Fruit fly (Drosophila melanogaster) whole organism, embryonic: ENCODE data around the gene Tim17a2.
A peak's percentile ranks its signal among the peaks of the same experiment; 100 is the strongest.

Experiments used
- ATbp ChIP-seq: fragments of 200-800 bp; sonication (Bioruptor generic); optimal IDR thresholded peaks from 2 replicates; lab custom pipeline; 2017; ENCODE audit warnings: missing biosample characterization, mild to moderate bottlenecking, missing genetic modification characterization, missing genetic modification reagents
- Antp ChIP-seq: fragments of 200-800 bp; sonication (Bioruptor generic); optimal IDR thresholded peaks from 3 replicates; lab custom pipeline; 2016; ENCODE audit warnings: missing biosample characterization, missing genetic modification characterization
- CG11093 ChIP-seq: fragments of 200-800 bp; sonication (Bioruptor generic); IDR thresholded peaks from 3 replicates; pipeline ENCODE4 v1.3.6; 2022; ENCODE audit warnings: missing biosample characterization, missing genetic modification characterization
- CG12071 ChIP-seq: fragments of 200-800 bp; sonication (Bioruptor generic); optimal IDR thresholded peaks from 3 replicates; lab custom pipeline; 2018; ENCODE audit warnings: missing biosample characterization, mild to moderate bottlenecking, missing genetic modification characterization
- CG12219 ChIP-seq: fragments of 200-800 bp; sonication (Bioruptor generic); optimal IDR thresholded peaks from 3 replicates; lab custom pipeline; 2018; ENCODE audit warnings: missing biosample characterization, mild to moderate bottlenecking, missing genetic modification characterization
- CG12744 ChIP-seq: fragments of 200-800 bp; sonication (Bioruptor generic); optimal IDR thresholded peaks from 2 replicates; lab custom pipeline; 2016; ENCODE audit warnings: missing biosample characterization, missing genetic modification characterization
- CG12769 ChIP-seq: fragments of 200-800 bp; sonication (Bioruptor generic); optimal IDR thresholded peaks from 2 replicates; lab custom pipeline; 2019; ENCODE audit warnings: missing biosample characterization, mild to moderate bottlenecking, missing genetic modification characterization, moderate library complexity
- CG13296 ChIP-seq: fragments of 200-800 bp; sonication (Bioruptor generic); optimal IDR thresholded peaks from 3 replicates; lab custom pipeline; 2018; ENCODE audit warnings: missing biosample characterization, mild to moderate bottlenecking, missing genetic modification characterization
- CG14441 ChIP-seq: fragments of 200-800 bp; sonication (Bioruptor generic); IDR thresholded peaks from 2 replicates; pipeline ENCODE4 v1.3.6; 2022; ENCODE audit warnings: missing biosample characterization, missing genetic modification characterization
- CG1603 ChIP-seq: fragments of 200-800 bp; sonication (Bioruptor generic); optimal IDR thresholded peaks from 2 replicates; lab custom pipeline; 2019; ENCODE audit warnings: missing biosample characterization, mild to moderate bottlenecking, missing genetic modification characterization, moderate library complexity
- CG17359 ChIP-seq: fragments of 200-800 bp; sonication (Bioruptor generic); optimal IDR thresholded peaks from 3 replicates; lab custom pipeline; 2018; ENCODE audit warnings: missing biosample characterization, mild to moderate bottlenecking, missing genetic modification characterization, moderate library complexity
- CG18476 ChIP-seq: fragments of 200-800 bp; sonication (Bioruptor generic); optimal IDR thresholded peaks from 2 replicates; lab custom pipeline; 2016; ENCODE audit warnings: missing biosample characterization, mild to moderate bottlenecking, missing genetic modification characterization
- CG2202 ChIP-seq: fragments of 200-800 bp; sonication (Bioruptor generic); optimal IDR thresholded peaks from 2 replicates; lab custom pipeline; 2018; ENCODE audit warnings: missing biosample characterization, mild to moderate bottlenecking, missing genetic modification characterization
- CG3726 ChIP-seq: fragments of 200-800 bp; sonication (Bioruptor generic); IDR thresholded peaks from 3 replicates; pipeline ENCODE4, ENCODE4 v1.3.6; 2022; ENCODE audit warnings: missing biosample characterization, missing genetic modification characterization
- CG4617 ChIP-seq: fragments of 200-800 bp; sonication (Bioruptor generic); optimal IDR thresholded peaks from 3 replicates; lab custom pipeline; 2016; ENCODE audit warnings: missing biosample characterization, missing genetic modification characterization, borderline replicate concordance
- CG5180 ChIP-seq: fragments of 200-800 bp; sonication (Bioruptor generic); optimal IDR thresholded peaks from 3 replicates; lab custom pipeline; 2017; ENCODE audit warnings: missing biosample characterization, missing genetic modification characterization, mild to moderate bottlenecking, moderate library complexity, missing genetic modification reagents
- CG7786 ChIP-seq: fragments of 200-800 bp; sonication (Bioruptor generic); optimal IDR thresholded peaks from 2 replicates; lab custom pipeline; 2016; ENCODE audit warnings: missing biosample characterization, missing genetic modification characterization
- CG8478 ChIP-seq: fragments of >200 bp; optimal IDR thresholded peaks from 2 replicates; lab custom pipeline; 2018
- CG9727 ChIP-seq: fragments of 200-800 bp; sonication (Bioruptor generic); optimal IDR thresholded peaks from 3 replicates; lab custom pipeline; 2017; ENCODE audit warnings: missing biosample characterization, mild to moderate bottlenecking, missing genetic modification characterization
- Chrac-16 ChIP-seq: fragments of 200-800 bp; sonication (Bioruptor generic); optimal IDR thresholded peaks from 3 replicates; lab custom pipeline; 2016; ENCODE audit warnings: missing biosample characterization, missing genetic modification characterization
- CrebB ChIP-seq: fragments of 200-800 bp; sonication (Bioruptor generic); optimal IDR thresholded peaks from 3 replicates; lab custom pipeline; 2018; ENCODE audit warnings: missing biosample characterization, mild to moderate bottlenecking, missing genetic modification characterization
- Dll ChIP-seq: fragments of 200-800 bp; sonication (Bioruptor generic); IDR thresholded peaks from 4 replicates; pipeline ENCODE4 v1.3.6; 2022; ENCODE audit warnings: missing biosample characterization, missing genetic modification characterization; ENCODE audit not compliant: partially characterized antibody
- Drgx ChIP-seq: fragments of 200-800 bp; sonication (Bioruptor generic); IDR thresholded peaks from 2 replicates; pipeline ENCODE4 v1.3.6; 2022; ENCODE audit warnings: missing biosample characterization, missing genetic modification characterization
- Ets65A ChIP-seq: fragments of 200-800 bp; sonication (Bioruptor generic); peaks from one replicate; lab custom pipeline; 2016; ENCODE audit warnings: missing biosample characterization, missing genetic modification characterization
- Gug ChIP-seq: fragments of 200-800 bp; sonication (Bioruptor generic); IDR thresholded peaks from 4 replicates; pipeline ENCODE4 v1.3.6; 2022; ENCODE audit warnings: missing biosample characterization, missing genetic modification characterization
- Hsf ChIP-seq: fragments of 200-800 bp; sonication (Bioruptor generic); optimal IDR thresholded peaks from 3 replicates; lab custom pipeline; 2016; ENCODE audit warnings: missing biosample characterization, missing genetic modification characterization
- Meics ChIP-seq: fragments of 200-800 bp; sonication (Bioruptor generic); optimal IDR thresholded peaks from 2 replicates; lab custom pipeline; 2017; ENCODE audit warnings: missing biosample characterization, mild to moderate bottlenecking, missing genetic modification characterization
- Opbp ChIP-seq: fragments of 200-800 bp; sonication (Bioruptor generic); IDR thresholded peaks from 3 replicates; pipeline ENCODE4 v1.3.6; 2022; ENCODE audit warnings: missing biosample characterization, missing genetic modification characterization; ENCODE audit not compliant: partially characterized antibody
- Side ChIP-seq: fragments of 200-800 bp; sonication (Bioruptor generic); optimal IDR thresholded peaks from 2 replicates; lab custom pipeline; 2016; ENCODE audit warnings: missing biosample characterization, missing genetic modification characterization
- Trl ChIP-seq, 3 experiments: fragments of >200 bp in 2 of 3; fragments of 200-800 bp in 1 of 3; sonication (Bioruptor generic) in 1 of 3; optimal IDR thresholded peaks; 2 replicates in 1 of 3; 3 replicates in 2 of 3; lab custom pipeline; 2016 to 2017; ENCODE audit warnings: missing biosample characterization in 1 of 3, missing genetic modification characterization in 1 of 3
- ara ChIP-seq: fragments of 200-800 bp; sonication (Bioruptor generic); IDR thresholded peaks from 2 replicates; pipeline ENCODE4 v1.3.6; 2022; ENCODE audit warnings: missing biosample characterization, missing genetic modification characterization
- da ChIP-seq: fragments of 200-800 bp; sonication (Bioruptor generic); optimal IDR thresholded peaks from 2 replicates; lab custom pipeline; 2016; ENCODE audit warnings: missing biosample characterization, missing genetic modification characterization
- dmrt11E ChIP-seq: fragments of 200-800 bp; sonication (Bioruptor generic); optimal IDR thresholded peaks from 3 replicates; lab custom pipeline; 2018; ENCODE audit warnings: missing biosample characterization, mild to moderate bottlenecking, missing genetic modification characterization, moderate library complexity
- dmrt99B ChIP-seq: fragments of 200-800 bp; sonication (Bioruptor generic); optimal IDR thresholded peaks from 2 replicates; lab custom pipeline; 2018; ENCODE audit warnings: missing biosample characterization, mild to moderate bottlenecking, missing genetic modification characterization, moderate library complexity
- eve ChIP-seq, 2 experiments: fragments of >200 bp; optimal IDR thresholded peaks; 2 replicates each; lab custom pipeline; 2017; ENCODE audit warnings: missing biosample characterization in 2 of 2, missing genetic modification characterization in 2 of 2
- fu2 ChIP-seq: fragments of 200-800 bp; sonication (Bioruptor generic); optimal IDR thresholded peaks from 2 replicates; lab custom pipeline; 2016; ENCODE audit warnings: missing biosample characterization, missing genetic modification characterization
- hkb ChIP-seq, 2 experiments: fragments of 200-800 bp in 1 of 2; fragments of >200 bp in 1 of 2; sonication (Bioruptor generic) in 1 of 2; IDR thresholded peaks in 1 of 2; optimal IDR thresholded peaks in 1 of 2; 2 replicates each; pipeline versions ENCODE4 v1.3.6 to Lab custom; 2017 to 2022; ENCODE audit warnings: missing biosample characterization in 1 of 2, missing genetic modification characterization in 1 of 2
- ind ChIP-seq: fragments of 200-800 bp; sonication (Bioruptor generic); optimal IDR thresholded peaks from 3 replicates; lab custom pipeline; 2016; ENCODE audit warnings: missing biosample characterization, missing genetic modification characterization
- jigr1 ChIP-seq: fragments of 200-800 bp; sonication (Bioruptor generic); IDR thresholded peaks from 3 replicates; pipeline ENCODE4 v1.3.6; 2022; ENCODE audit warnings: missing biosample characterization, missing genetic modification characterization
- kah ChIP-seq: fragments of 200-800 bp; sonication (Bioruptor generic); optimal IDR thresholded peaks from 2 replicates; lab custom pipeline; 2018; ENCODE audit warnings: missing biosample characterization, mild to moderate bottlenecking, missing genetic modification characterization
- lab ChIP-seq: fragments of 200-800 bp; sonication (Bioruptor generic); optimal IDR thresholded peaks from 3 replicates; lab custom pipeline; 2017; ENCODE audit warnings: missing biosample characterization, missing genetic modification characterization, mild to moderate bottlenecking, moderate library complexity, missing genetic modification reagents
- lbe ChIP-seq: fragments of 200-800 bp; sonication (Bioruptor generic); optimal IDR thresholded peaks from 2 replicates; lab custom pipeline; 2016; ENCODE audit warnings: missing biosample characterization, mild to moderate bottlenecking, missing genetic modification characterization
- lilli ChIP-seq: fragments of 200-800 bp; sonication (Bioruptor generic); optimal IDR thresholded peaks from 3 replicates; lab custom pipeline; 2016; ENCODE audit warnings: missing biosample characterization, missing genetic modification characterization
- sens ChIP-seq: fragments of 200-800 bp; sonication (Bioruptor generic); peaks from one replicate; lab custom pipeline; 2016; ENCODE audit warnings: missing biosample characterization, missing genetic modification characterization
- shn ChIP-seq: fragments of 200-800 bp; sonication (Bioruptor generic); optimal IDR thresholded peaks from 3 replicates; lab custom pipeline; 2016; ENCODE audit warnings: missing biosample characterization, missing genetic modification characterization
- sqz ChIP-seq: fragments of 200-800 bp; sonication (Bioruptor generic); optimal IDR thresholded peaks from 3 replicates; lab custom pipeline; 2018; ENCODE audit warnings: missing biosample characterization, mild to moderate bottlenecking, missing genetic modification characterization
- sug ChIP-seq: fragments of 200-800 bp; optimal IDR thresholded peaks from 2 replicates; lab custom pipeline; 2019; ENCODE audit warnings: missing biosample characterization, mild to moderate bottlenecking, missing genetic modification characterization, moderate library complexity
- tio ChIP-seq: fragments of 200-800 bp; sonication (Bioruptor generic); optimal IDR thresholded peaks from 2 replicates; lab custom pipeline; 2017; ENCODE audit warnings: missing biosample characterization, missing genetic modification characterization, inconsistent platforms
- zfh2 ChIP-seq: fragments of 200-800 bp; sonication (Bioruptor generic); optimal IDR thresholded peaks from 2 replicates; lab custom pipeline; 2016; ENCODE audit warnings: missing biosample characterization, missing genetic modification characterization

The Tim17a2 gene

DNA sequence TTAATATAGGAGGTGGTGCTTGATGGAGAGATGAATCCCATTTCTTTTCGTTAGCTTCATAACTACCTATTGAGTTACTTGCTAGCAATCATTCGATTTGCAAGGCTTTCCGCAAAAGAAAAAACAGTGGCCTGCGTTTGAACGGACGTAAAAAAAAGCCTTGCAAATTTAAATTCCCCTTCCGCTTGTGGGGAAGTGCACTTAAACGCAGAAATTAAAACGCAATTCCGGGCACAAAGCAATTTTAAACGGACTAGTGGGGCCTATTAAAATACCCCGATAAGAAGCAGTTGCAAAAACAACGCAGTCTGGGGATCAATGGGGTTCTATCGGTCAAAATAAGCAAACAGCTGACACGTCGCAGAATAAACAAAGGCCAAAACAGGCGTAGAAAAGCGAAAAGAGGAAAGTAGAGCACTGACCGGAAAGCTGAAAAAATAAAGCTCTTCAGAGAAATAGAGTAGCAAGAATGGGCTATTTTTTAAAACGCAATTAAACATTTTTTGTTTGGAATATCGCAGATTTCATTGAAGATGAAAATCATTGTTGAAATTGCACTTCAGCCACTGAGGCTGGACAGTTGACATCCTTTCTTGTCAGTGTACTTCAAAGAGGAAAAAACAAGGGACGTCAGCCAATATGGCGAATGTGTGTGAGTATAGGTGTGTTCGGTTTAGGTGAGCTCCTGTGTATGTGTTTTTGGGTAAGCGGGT lies 11.8 kb downstream of the Tim17a2 start (continued):
- TF ChIP-seq Chrac-16 = peak; percentile 39
- peak; percentile 46 for TF ChIP-seq Drgx (GFP tag; lab: Robert Waterston, UW)
- TF ChIP-seq CG1603 (tag; lab: Kevin White, UChicago) = peak; percentile 16
- TF ChIP-seq CG17359 = peak; percentile 21
- TF ChIP-seq da (GFP tag; lab: Kevin White, UChicago) = no peak
- peak; percentile 20 for TF ChIP-seq tio (GFP tag; lab: Kevin White, UChicago)
- TF ChIP-seq CrebB = no peak
- peak; percentile 24 for TF ChIP-seq zfh2 (GFP tag; lab: Kevin White, UChicago)
- peak; percentile 8 for TF ChIP-seq sug (tag; lab: Kevin White, UChicago)
- TF ChIP-seq CG12219 (GFP tag; lab: Kevin White, UChicago) = no peak
- no peak for TF ChIP-seq dmrt11E (tag; lab: Kevin White, UChicago)
- no peak for TF ChIP-seq lbe (GFP tag; lab: Kevin White, UChicago)
- peak; percentile 30 for TF ChIP-seq Side (GFP tag; lab: Kevin White, UChicago)
- TF ChIP-seq shn (GFP tag; lab: Kevin White, UChicago) = peak; percentile 9
- TF ChIP-seq eve (GFP tag; optimal IDR thresholded peaks at IDR 0.05; lab: Kevin White, UChicago) = no peak
- peak; percentile 88 for TF ChIP-seq sens
- no peak for TF ChIP-seq ATbp (GFP tag; lab: Kevin White, UChicago)
- TF ChIP-seq hkb (optimal IDR thresholded peaks at IDR 0.05; lab: Kevin White, UChicago) = no peak
- TF ChIP-seq hkb (GFP tag; IDR thresholded peaks at IDR 0.05; lab: Robert Waterston, UW) = peak; percentile 34; the same call in 1 of the 2 replicates
- TF ChIP-seq Trl (optimal IDR thresholded peaks at IDR 0.05; lab: Kevin White, UChicago) = no peak
- TF ChIP-seq Trl (GFP tag; optimal IDR thresholded peaks at IDR 0.05; lab: Kevin White, UChicago) = no peak
- peak; percentile 8 for TF ChIP-seq CG9727
- no peak for TF ChIP-seq CG12071 (GFP tag; lab: Kevin White, UChicago)
- TF ChIP-seq Dll (GFP tag; lab: Robert Waterston, UW) = no peak
- peak; percentile 41 for TF ChIP-seq Antp
- TF ChIP-seq kah (GFP tag; lab: Kevin White, UChicago) = no peak
- no peak for TF ChIP-seq Ets65A (GFP tag; lab: Kevin White, UChicago)
- peak; percentile 58 for TF ChIP-seq lab (GFP tag; lab: Kevin White, UChicago)
- TF ChIP-seq fu2 = no peak
- 0 out of 4 replicates have a peak, but pooled peaks have one; percentile 22 for TF ChIP-seq Gug (GFP tag; lab: Robert Waterston, UW)
- TF ChIP-seq CG3726 = no peak
- peak; percentile 27 for TF ChIP-seq sqz
- peak; percentile 7 for TF ChIP-seq Hsf (GFP tag; lab: Kevin White, UChicago)
- no peak for TF ChIP-seq Opbp (GFP tag; lab: Robert Waterston, UW)
- TF ChIP-seq ind (GFP tag; lab: Kevin White, UChicago) = peak; percentile 28
- no peak for TF ChIP-seq CG12769 (tag; lab: Kevin White, UChicago)
- peak; percentile 13 for TF ChIP-seq lilli (GFP tag; lab: Kevin White, UChicago)
- no peak for TF ChIP-seq Meics
- no peak for TF ChIP-seq CG5180 (GFP tag; lab: Kevin White, UChicago)
- TF ChIP-seq CG13296 (GFP tag; lab: Kevin White, UChicago) = no peak
- peak; percentile 37; the same call in 1 of the 2 replicates for TF ChIP-seq ara (GFP tag; lab: Robert Waterston, UW)
- peak; percentile 9 for TF ChIP-seq dmrt99B
- TF ChIP-seq CG11093 (GFP tag; lab: Robert Waterston, UW) = no peak
- TF ChIP-seq CG8478 (lab: Kevin White, UChicago) = no peak
- TF ChIP-seq CG14441 (GFP tag; lab: Robert Waterston, UW) = no peak
- TF ChIP-seq CG7786 (GFP tag; lab: Kevin White, UChicago) = peak; percentile 22
- TF ChIP-seq CG12744 (GFP tag; lab: Kevin White, UChicago) = no peak
- TF ChIP-seq CG18476 (GFP tag; lab: Kevin White, UChicago) = no peak
- TF ChIP-seq CG2202 (tag; lab: Kevin White, UChicago) = no peak
- TF ChIP-seq CG4617 (GFP tag; lab: Kevin White, UChicago) = no peak
- no peak for TF ChIP-seq jigr1 (GFP tag; lab: Robert Waterston, UW)
